Worm (Caenorhabditis elegans): ENCODE measurements around the gene nhr-204.

DNA sequence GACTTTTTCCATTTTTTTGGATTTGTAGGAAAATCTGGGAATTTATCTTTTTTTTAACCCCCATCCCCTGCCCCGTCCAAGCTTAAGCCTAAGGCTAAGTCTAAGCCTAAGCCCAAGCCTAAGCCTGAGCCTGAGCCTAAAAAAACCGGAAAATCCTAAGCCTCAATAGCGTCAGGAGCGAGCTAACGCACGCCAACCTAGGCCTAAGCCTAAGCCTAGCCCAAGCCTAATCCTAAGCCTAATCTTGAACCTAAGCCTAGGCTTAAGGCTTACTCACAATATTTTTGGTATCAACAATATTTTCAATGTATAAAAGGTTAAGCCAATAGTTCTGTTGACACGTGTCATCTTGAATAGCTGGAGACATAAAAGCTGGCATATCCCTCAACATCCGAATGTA, 10.0 kb downstream of the nhr-204 start:
- no peak for TF ChIP-seq unc-62 (GFP tag; optimal IDR thresholded peaks at IDR 0.05)
- TF ChIP-seq blmp-1 (tag; optimal IDR thresholded peaks at IDR 0.05): no peak
- TF ChIP-seq sem-2 (GFP tag; optimal IDR thresholded peaks at IDR 0.05): no peak
- TF ChIP-seq snpc-4 (tag; optimal IDR thresholded peaks at IDR 0.05): no peak

All from whole organism, mixed stage, embryonic.